Fruit fly (Drosophila melanogaster): ENCODE results near the gene CG8036.

The CG8036 gene

DNA sequence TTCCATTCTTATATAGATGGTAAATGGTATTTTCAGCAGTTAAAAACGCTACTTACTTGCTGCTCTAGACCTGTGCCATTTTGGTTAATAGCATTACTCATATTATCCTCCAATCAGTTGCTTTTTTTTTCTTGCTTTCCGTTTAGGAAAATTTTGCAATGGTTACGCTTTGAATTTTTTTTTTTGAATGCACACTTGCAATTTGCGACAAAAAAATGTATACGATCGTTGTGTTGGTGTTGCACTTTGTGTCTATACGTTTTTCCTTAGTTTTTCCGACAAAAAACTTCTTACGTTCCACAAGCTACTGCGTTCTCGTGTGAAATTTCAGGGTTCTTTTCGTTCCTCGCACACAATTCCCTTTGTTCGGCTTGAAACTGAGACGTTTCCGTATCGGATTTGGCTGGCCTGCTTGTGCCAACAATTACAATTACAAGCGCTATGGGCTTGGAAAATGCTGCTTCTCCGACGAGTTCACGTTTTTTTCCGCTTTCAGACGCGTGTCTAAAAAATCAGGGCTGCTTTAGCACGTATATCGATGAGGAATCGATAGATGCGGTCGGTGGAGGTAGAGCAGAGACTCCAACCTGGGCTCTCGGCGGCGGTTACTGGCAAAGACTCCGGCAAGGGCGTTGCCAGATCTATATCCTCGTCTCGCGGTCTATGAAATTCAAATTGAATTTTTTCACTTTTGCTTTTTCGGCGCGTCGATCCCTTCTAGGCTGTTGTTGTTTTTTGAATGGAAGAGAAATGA is 7.6 kb upstream of the CG8036 start (continued):
- TF ChIP-seq ss (GFP tag; optimal IDR thresholded peaks at IDR 0.05), result no peak
- no peak for TF ChIP-seq Sox102F (GFP tag; optimal IDR thresholded peaks at IDR 0.05)
- peak; percentile 54 for TF ChIP-seq Blimp-1 (GFP tag; optimal IDR thresholded peaks at IDR 0.05)
- TF ChIP-seq CG32006 (GFP tag; optimal IDR thresholded peaks at IDR 0.05), result no peak
- TF ChIP-seq Ets21C (GFP tag; optimal IDR thresholded peaks at IDR 0.05), result no peak
- peak; percentile 9 for TF ChIP-seq CG7368 (GFP tag; optimal IDR thresholded peaks at IDR 0.05)
- TF ChIP-seq dsx (GFP tag; optimal IDR thresholded peaks at IDR 0.05; ENCODE audit: poor library complexity, severe bottlenecking), result peak; percentile 1
- no peak for TF ChIP-seq Eip75B (GFP tag; optimal IDR thresholded peaks at IDR 0.05)
- TF ChIP-seq Ets96B (tag; optimal IDR thresholded peaks at IDR 0.05), result no peak
- no peak for TF ChIP-seq fkh (GFP tag; optimal IDR thresholded peaks at IDR 0.05)
- TF ChIP-seq CG10631 (GFP tag; optimal IDR thresholded peaks at IDR 0.05), result no peak
- no peak for TF ChIP-seq salr (GFP tag; optimal IDR thresholded peaks at IDR 0.05)
- TF ChIP-seq cyc (GFP tag; optimal IDR thresholded peaks at IDR 0.05), result no peak
- TF ChIP-seq CG8119 (GFP tag; IDR thresholded peaks at IDR 0.05), result no peak
- peak; percentile 29 for TF ChIP-seq CG3032 (tag; optimal IDR thresholded peaks at IDR 0.05)
- TF ChIP-seq svp (GFP tag), result peak; percentile 69
- TF ChIP-seq pdm3 (GFP tag; optimal IDR thresholded peaks at IDR 0.05), result no peak
- TF ChIP-seq Met (GFP tag; optimal IDR thresholded peaks at IDR 0.05), result no peak
- peak; percentile 24 for TF ChIP-seq CG6808 (GFP tag; optimal IDR thresholded peaks at IDR 0.05)
- TF ChIP-seq Sox14 (GFP tag; optimal IDR thresholded peaks at IDR 0.05), result peak; percentile 79
- no peak for TF ChIP-seq CG11294 (GFP tag; IDR thresholded peaks at IDR 0.05)
- TF ChIP-seq CG34406 (GFP tag; optimal IDR thresholded peaks at IDR 0.05), result no peak
- no peak for TF ChIP-seq esn (GFP tag; optimal IDR thresholded peaks at IDR 0.05)
- TF ChIP-seq CG6792 (GFP tag; optimal IDR thresholded peaks at IDR 0.05), result no peak
- no peak for TF ChIP-seq acj6 (GFP tag; optimal IDR thresholded peaks at IDR 0.05)
- no peak for TF ChIP-seq fd85E (GFP tag; optimal IDR thresholded peaks at IDR 0.05)
- no peak for TF ChIP-seq fd59A (GFP tag; optimal IDR thresholded peaks at IDR 0.05)
- no peak; the same call in 1 of the 2 replicates for TF ChIP-seq CG15336 (GFP tag; IDR thresholded peaks at IDR 0.05)
- peak; percentile 36 for TF ChIP-seq CG3919 (GFP tag; optimal IDR thresholded peaks at IDR 0.05)
- no peak for TF ChIP-seq CG9139 (GFP tag; optimal IDR thresholded peaks at IDR 0.05)
- TF ChIP-seq Hr38 (GFP tag; optimal IDR thresholded peaks at IDR 0.05), result no peak
- TF ChIP-seq Hr39 (GFP tag; optimal IDR thresholded peaks at IDR 0.05), result no peak
- no peak for TF ChIP-seq CG8319 (GFP tag; optimal IDR thresholded peaks at IDR 0.05)
- TF ChIP-seq CG31627 (GFP tag; optimal IDR thresholded peaks at IDR 0.05), result peak; percentile 7
- TF ChIP-seq CG11902 (GFP tag; optimal IDR thresholded peaks at IDR 0.05), result no peak

DNA sequence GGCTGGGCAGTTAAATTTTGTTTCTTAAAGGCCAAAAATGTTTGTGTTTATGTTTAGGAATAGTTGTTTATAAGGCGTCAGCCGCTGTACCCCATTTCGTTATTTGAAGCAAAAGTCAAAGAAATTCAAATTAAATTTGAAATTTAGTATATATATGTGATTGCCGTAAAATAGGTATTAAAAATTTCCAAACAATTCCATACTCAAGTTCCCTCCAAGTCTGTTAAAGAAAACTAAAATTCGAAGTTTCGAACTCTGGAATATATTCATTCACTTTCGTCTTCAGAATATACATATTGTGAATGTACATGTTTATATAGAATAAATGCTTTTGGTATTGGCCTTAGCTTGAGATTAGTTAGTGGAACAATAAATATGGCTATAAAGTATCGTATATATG is 7.0 kb upstream of the CG8036 start, which contains the start of gene bel:
Gene bel, minus strand, starts transcription at position 101 of the 400 bp plus-strand sequence.
- no peak for TF ChIP-seq CG16779 (tag; optimal IDR thresholded peaks at IDR 0.05)

DNA sequence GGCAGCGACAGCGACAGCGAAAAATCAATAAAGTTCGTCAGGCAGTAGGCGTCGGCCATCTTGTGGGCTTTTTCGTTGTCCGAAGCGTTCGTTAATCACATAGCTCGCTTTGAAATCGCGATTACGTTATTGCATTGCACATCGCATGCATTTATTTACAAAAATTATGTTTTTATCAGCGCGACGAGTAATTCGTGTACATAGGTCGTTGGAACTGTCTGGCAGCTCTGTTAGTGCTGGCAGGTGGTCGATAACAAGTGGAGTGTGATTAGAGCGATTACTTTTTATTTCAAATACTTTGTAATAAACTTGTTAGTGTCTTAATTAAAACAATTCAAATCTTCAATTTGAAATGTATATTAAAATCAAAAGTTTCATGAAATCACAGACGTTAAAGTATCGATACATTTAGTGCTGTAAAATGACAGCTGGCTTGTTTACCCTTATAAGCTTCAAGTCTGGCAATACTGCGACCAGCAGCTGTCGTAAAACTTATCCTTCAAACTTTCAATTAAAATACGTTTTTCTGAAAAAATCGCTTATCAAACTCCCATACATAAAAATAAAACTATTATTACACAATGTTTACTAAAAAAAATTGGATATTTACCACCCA is 3.9 kb upstream of the CG8036 start, which contains the start of gene CG8032:
Gene CG8032, plus strand, starts transcription at position 448 of the 616 bp plus-strand sequence.
- TF ChIP-seq topi (GFP tag; optimal IDR thresholded peaks at IDR 0.05), result peak; percentile 39
- no peak for TF ChIP-seq Sox15 (GFP tag; optimal IDR thresholded peaks at IDR 0.05)
- peak; percentile 57 for TF ChIP-seq vri (GFP tag; optimal IDR thresholded peaks at IDR 0.05)
- TF ChIP-seq CG10669 (GFP tag; optimal IDR thresholded peaks at IDR 0.05), result no peak
- no peak for TF ChIP-seq CG9139 (GFP tag; optimal IDR thresholded peaks at IDR 0.05)
- 0 out of 2 replicates have a peak, but pooled peaks have one; percentile 12 for TF ChIP-seq CG15336 (GFP tag; IDR thresholded peaks at IDR 0.05)
- peak; percentile 58 for TF ChIP-seq CG10631 (GFP tag; optimal IDR thresholded peaks at IDR 0.05)
- no peak for TF ChIP-seq CG1621 (tag; optimal IDR thresholded peaks at IDR 0.05)
- no peak for TF ChIP-seq CG6808 (GFP tag; optimal IDR thresholded peaks at IDR 0.05)
- peak; percentile 57 for TF ChIP-seq Hr39 (GFP tag; optimal IDR thresholded peaks at IDR 0.05)
- no peak for TF ChIP-seq fd59A (GFP tag; optimal IDR thresholded peaks at IDR 0.05)
- no peak for TF ChIP-seq CG8632 (GFP tag; optimal IDR thresholded peaks at IDR 0.05)
- no peak for TF ChIP-seq CG8319 (GFP tag; optimal IDR thresholded peaks at IDR 0.05)
- peak in 1 of 2 experiments; percentile 26 for TF ChIP-seq ss (GFP tag; optimal IDR thresholded peaks at IDR 0.05)
- TF ChIP-seq CG6792 (GFP tag; optimal IDR thresholded peaks at IDR 0.05), result peak; percentile 24
- peak; percentile 54 for TF ChIP-seq Hr4 (GFP tag; optimal IDR thresholded peaks at IDR 0.05)
- no peak for TF ChIP-seq net (GFP tag; optimal IDR thresholded peaks at IDR 0.05)
- peak; percentile 30 for TF ChIP-seq Ets21C (GFP tag; optimal IDR thresholded peaks at IDR 0.05)
- TF ChIP-seq esn (GFP tag; optimal IDR thresholded peaks at IDR 0.05), result peak; percentile 59
- peak; percentile 50 for TF ChIP-seq CG3919 (GFP tag; optimal IDR thresholded peaks at IDR 0.05)
- no peak for TF ChIP-seq Blimp-1 (GFP tag; optimal IDR thresholded peaks at IDR 0.05)
- peak; percentile 2 for TF ChIP-seq CG34406 (GFP tag; optimal IDR thresholded peaks at IDR 0.05)
- TF ChIP-seq Smox (GFP tag; optimal IDR thresholded peaks at IDR 0.05), result peak; percentile 56
- no peak for TF ChIP-seq CG32006 (GFP tag; optimal IDR thresholded peaks at IDR 0.05)
- no peak for TF ChIP-seq CG7368 (GFP tag; optimal IDR thresholded peaks at IDR 0.05)
